Fruit fly (Drosophila melanogaster): ENCODE data around the gene CG7542.
A peak's percentile ranks its signal among the peaks of the same experiment; 100 is the strongest.

The CG7542 gene

DNA sequence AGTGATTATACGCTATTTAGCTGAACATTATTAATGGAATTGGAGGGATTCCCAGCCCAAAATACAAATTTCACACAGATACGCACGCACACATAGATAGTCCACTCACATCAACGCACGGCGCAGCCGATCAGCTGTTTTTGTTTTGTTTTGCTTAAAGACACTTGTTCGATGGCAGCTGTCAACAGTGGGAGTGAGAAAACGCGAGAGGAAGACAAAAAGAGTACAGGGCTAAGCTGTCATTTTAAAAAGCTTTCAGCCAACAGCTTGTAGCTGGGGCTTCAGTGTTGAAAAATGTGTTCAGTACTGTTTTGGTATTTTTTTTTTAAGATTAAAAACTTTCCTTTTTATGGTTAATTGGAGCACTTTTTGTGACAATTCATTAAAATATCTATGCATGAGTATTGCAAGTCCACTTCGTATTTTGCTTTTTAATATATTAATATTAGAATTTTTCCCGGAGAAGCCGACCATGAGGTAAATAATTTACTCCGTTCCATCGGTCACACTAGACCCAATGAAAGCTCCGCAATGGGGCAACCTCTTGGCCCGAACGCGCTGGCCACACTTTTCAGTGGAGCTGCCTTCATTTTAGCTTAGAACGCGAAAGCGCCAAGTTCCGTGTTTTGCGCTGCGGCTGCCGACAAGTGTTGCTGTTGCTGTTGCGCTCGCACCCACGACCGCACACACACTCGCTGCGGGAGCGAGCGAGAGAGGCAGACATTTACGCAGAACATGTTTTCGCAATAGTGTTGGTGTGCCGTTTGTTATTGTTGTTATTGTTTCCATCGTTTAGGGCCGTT is 16.5 kb upstream of the CG7542 start (continued):
- TF ChIP-seq lz (GFP tag; optimal IDR thresholded peaks at IDR 0.05), result peak; percentile 58
- peak; percentile 65 for TF ChIP-seq Smox (GFP tag; optimal IDR thresholded peaks at IDR 0.05)
- TF ChIP-seq CG9139 (GFP tag; optimal IDR thresholded peaks at IDR 0.05), result peak; percentile 20
- peak; percentile 28 for TF ChIP-seq Ets96B (tag; optimal IDR thresholded peaks at IDR 0.05)
- peak; percentile 21 for TF ChIP-seq CG8632 (GFP tag; optimal IDR thresholded peaks at IDR 0.05)
- TF ChIP-seq fkh (GFP tag; optimal IDR thresholded peaks at IDR 0.05), result peak; percentile 71
- TF ChIP-seq Sox14 (GFP tag; optimal IDR thresholded peaks at IDR 0.05), result peak; percentile 57
- TF ChIP-seq Hr38 (GFP tag; optimal IDR thresholded peaks at IDR 0.05), result no peak
- peak; percentile 55 for TF ChIP-seq CG16779 (tag; optimal IDR thresholded peaks at IDR 0.05)
- TF ChIP-seq CG15336 (GFP tag; IDR thresholded peaks at IDR 0.05), result no peak; the same call in 1 of the 2 replicates
- TF ChIP-seq acj6 (GFP tag; optimal IDR thresholded peaks at IDR 0.05), result peak; percentile 70
- peak; percentile 17 for TF ChIP-seq vri (GFP tag; optimal IDR thresholded peaks at IDR 0.05)
- TF ChIP-seq CG32006 (GFP tag; optimal IDR thresholded peaks at IDR 0.05), result peak; percentile 50
- peak; percentile 42 for TF ChIP-seq fd85E (GFP tag; optimal IDR thresholded peaks at IDR 0.05)
- peak; percentile 99 for TF ChIP-seq achi (GFP tag; optimal IDR thresholded peaks at IDR 0.05)

DNA sequence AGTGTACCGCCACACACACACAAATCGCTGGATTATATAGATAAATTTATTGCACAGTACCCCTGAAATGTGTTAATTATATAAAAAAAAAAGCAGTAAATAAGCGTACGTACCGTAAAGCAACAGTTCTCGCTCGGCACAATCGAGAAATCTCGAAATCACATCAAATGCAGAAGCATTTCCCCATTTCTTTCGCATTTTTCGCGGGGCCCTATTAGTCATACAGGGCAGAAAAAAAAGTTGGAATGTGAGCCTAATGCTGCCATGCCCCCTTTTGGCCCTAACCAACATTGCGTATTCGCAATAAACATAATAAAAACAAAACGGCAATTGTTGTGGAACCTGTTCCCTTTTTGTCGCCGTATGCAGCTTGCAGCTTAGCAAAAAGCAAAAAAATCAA is 15.9 kb upstream of the CG7542 start:
- TF ChIP-seq lz (GFP tag; optimal IDR thresholded peaks at IDR 0.05) (no peak), ss (GFP tag; optimal IDR thresholded peaks at IDR 0.05) (no peak), CG6163 (GFP tag; IDR thresholded peaks at IDR 0.05) (peak; percentile 24; the same call in 1 of the 3 replicates), CG6854 (GFP tag; optimal IDR thresholded peaks at IDR 0.05) (peak; percentile 8), CG9139 (GFP tag; optimal IDR thresholded peaks at IDR 0.05) (peak; percentile 32), dsx (GFP tag; optimal IDR thresholded peaks at IDR 0.05; ENCODE audit: poor library complexity, severe bottlenecking) (no peak), CG15336 (GFP tag; IDR thresholded peaks at IDR 0.05) (no peak)

DNA sequence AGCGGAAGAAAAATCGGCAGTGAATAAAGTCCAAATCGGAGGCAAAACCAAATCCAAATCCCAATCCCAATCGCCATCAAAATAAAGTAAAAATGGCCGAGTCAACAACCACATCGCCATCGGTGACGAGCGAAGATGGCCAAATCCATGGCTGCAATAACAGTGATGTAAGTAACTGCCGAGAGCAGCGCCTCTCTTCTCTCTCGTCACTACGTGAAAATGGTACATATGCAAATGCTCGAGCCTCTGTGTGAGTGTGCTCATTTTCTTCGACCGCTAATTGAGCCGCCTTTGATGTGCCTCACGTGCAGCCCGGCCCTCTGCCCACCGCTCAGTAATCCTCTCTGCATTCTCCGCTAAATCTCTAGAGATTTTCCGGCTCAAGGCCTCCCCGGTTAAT is 15.2 kb upstream of the CG7542 start:
- TF ChIP-seq fkh (GFP tag; optimal IDR thresholded peaks at IDR 0.05) (peak; percentile 51), lz (GFP tag; optimal IDR thresholded peaks at IDR 0.05) (no peak), Eip78C (GFP tag) (peak; percentile 42)

DNA sequence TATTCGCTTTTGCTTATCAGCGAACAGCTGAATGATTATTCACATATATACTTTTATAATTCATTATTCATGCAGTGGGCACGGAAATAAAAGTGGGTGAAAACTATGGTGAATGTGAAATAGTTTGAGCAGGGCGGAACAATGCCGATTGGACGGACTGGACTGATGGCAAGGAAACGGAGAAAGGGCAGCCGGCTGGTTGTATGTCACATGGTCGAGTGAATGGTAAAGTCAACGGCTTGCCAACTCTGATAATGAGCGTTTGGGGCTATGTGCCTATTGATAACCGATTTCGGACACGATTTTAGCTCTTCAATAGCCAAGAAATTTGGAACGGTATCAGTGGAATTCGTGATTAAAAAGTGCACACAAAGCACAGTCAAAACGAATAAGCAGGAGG is 13.9 kb upstream of the CG7542 start:
- TF ChIP-seq net (GFP tag; optimal IDR thresholded peaks at IDR 0.05), result no peak
- no peak for TF ChIP-seq CG15336 (GFP tag; IDR thresholded peaks at IDR 0.05)
- no peak for TF ChIP-seq CG1621 (tag; optimal IDR thresholded peaks at IDR 0.05)
- no peak for TF ChIP-seq CG31627 (GFP tag; optimal IDR thresholded peaks at IDR 0.05)
- TF ChIP-seq CG6163 (GFP tag; IDR thresholded peaks at IDR 0.05), result no peak
- TF ChIP-seq fd85E (GFP tag; optimal IDR thresholded peaks at IDR 0.05), result no peak
- no peak for TF ChIP-seq CG16779 (tag; optimal IDR thresholded peaks at IDR 0.05)
- TF ChIP-seq CG8319 (GFP tag; optimal IDR thresholded peaks at IDR 0.05), result no peak
- no peak for TF ChIP-seq CG9139 (GFP tag; optimal IDR thresholded peaks at IDR 0.05)
- no peak for TF ChIP-seq CG3032 (tag; optimal IDR thresholded peaks at IDR 0.05)
- no peak for TF ChIP-seq eg (GFP tag; IDR thresholded peaks at IDR 0.05)
- no peak for TF ChIP-seq Eip93F (GFP tag; optimal IDR thresholded peaks at IDR 0.05)

DNA sequence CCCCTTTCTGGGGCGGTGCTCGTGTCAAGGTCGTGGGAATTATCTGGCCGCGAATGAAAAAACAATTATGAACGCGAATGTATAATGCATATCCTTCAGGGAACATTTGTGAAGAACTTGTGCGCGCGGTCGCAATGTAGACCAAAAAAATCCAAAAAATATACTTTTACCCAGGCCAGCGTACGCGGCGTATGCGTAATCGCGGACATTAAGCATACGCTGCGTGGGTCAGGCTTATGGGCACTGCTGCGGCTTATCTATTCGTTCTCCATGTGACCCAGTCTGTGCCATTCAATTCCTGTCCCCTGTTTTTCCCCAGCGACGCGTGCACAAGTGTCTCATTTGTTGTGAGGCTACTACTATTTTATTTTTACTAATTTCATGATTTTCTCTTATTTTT is 11.4 kb upstream of the CG7542 start:
- TF ChIP-seq CG11902 (GFP tag; optimal IDR thresholded peaks at IDR 0.05) (no peak), CG16779 (tag; optimal IDR thresholded peaks at IDR 0.05) (no peak), Eip93F (GFP tag; optimal IDR thresholded peaks at IDR 0.05) (no peak), CG6854 (GFP tag; optimal IDR thresholded peaks at IDR 0.05) (no peak), Hr39 (GFP tag; optimal IDR thresholded peaks at IDR 0.05) (no peak), salr (GFP tag; optimal IDR thresholded peaks at IDR 0.05) (no peak), spab (GFP tag; optimal IDR thresholded peaks at IDR 0.05) (no peak), Eip78C (GFP tag) (no peak), Sox15 (GFP tag; optimal IDR thresholded peaks at IDR 0.05) (no peak), CG32006 (GFP tag; optimal IDR thresholded peaks at IDR 0.05) (no peak), fd85E (GFP tag; optimal IDR thresholded peaks at IDR 0.05) (no peak), CG8632 (GFP tag; optimal IDR thresholded peaks at IDR 0.05) (no peak)
